Fruit fly (Drosophila melanogaster): ENCODE results near the gene CG42393.

DNA sequence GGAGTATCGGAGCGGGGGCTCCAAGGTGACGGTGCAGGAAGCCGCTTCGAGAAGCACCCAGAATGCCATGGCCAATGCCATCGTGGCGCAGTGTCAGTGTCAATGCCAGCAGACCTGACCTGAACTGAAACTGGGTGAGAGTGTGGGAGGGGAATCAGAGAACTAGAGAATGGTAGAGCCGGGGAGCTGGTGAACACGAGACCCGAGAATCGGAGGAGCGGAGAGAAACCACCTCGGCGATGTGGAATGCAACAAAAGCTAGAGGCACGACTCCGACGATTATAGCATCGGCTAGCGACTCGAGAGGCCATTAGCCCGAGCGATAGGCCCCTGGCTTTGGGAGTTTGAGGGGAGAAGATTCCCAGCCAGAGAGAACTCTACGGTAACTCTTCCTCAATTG lies 39.4 kb downstream of the CG42393 start:
- TF ChIP-seq Ets21C (GFP tag; optimal IDR thresholded peaks at IDR 0.05) (no peak), Hr39 (GFP tag; optimal IDR thresholded peaks at IDR 0.05) (no peak), Smox (GFP tag; optimal IDR thresholded peaks at IDR 0.05) (no peak), fkh (GFP tag; optimal IDR thresholded peaks at IDR 0.05) (no peak), spab (GFP tag; optimal IDR thresholded peaks at IDR 0.05) (no peak), Hr38 (GFP tag; optimal IDR thresholded peaks at IDR 0.05) (no peak), CG32006 (GFP tag; optimal IDR thresholded peaks at IDR 0.05) (no peak), Hr4 (GFP tag; optimal IDR thresholded peaks at IDR 0.05) (no peak), CG16779 (tag; optimal IDR thresholded peaks at IDR 0.05) (no peak), fd59A (GFP tag; optimal IDR thresholded peaks at IDR 0.05) (no peak), CG31627 (GFP tag; optimal IDR thresholded peaks at IDR 0.05) (no peak), CG8119 (GFP tag; IDR thresholded peaks at IDR 0.05) (0 out of 3 replicates have a peak, but pooled peaks have one; percentile 15)

All from whole organism, prepupa.